Worm (Caenorhabditis elegans) whole organism, young adult: Measurements from ENCODE around the gene pat-9.

ENCODE experiments used
- F10E7.11 ChIP-seq: sonication (generic microtip); optimal IDR thresholded peaks from 2 replicates; lab custom pipeline; 2017; ENCODE audit warnings: mild to moderate bottlenecking, missing genetic modification characterization, moderate library complexity, missing compliant biosample characterization
- F22D6.2 ChIP-seq: sonication (generic microtip); optimal IDR thresholded peaks from 2 replicates; lab custom pipeline; 2016; ENCODE audit warnings: mild to moderate bottlenecking, missing genetic modification characterization, missing compliant biosample characterization
- F23B12.7 ChIP-seq: sonication (generic microtip); optimal IDR thresholded peaks from 2 replicates; lab custom pipeline; 2017; ENCODE audit warnings: missing genetic modification characterization, mild to moderate bottlenecking, missing compliant biosample characterization, antibody characterized with exemption, moderate library complexity; ENCODE audit not compliant: insufficient read depth
- F37B4.10 ChIP-seq: fragments of 200-800 bp; sonication (Bioruptor generic); IDR thresholded peaks from 2 replicates; pipeline ENCODE4 v1.3.6; 2022; ENCODE audit warnings: missing genetic modification characterization, missing compliant biosample characterization
- F49E8.2 ChIP-seq: sonication (generic microtip); optimal IDR thresholded peaks from 3 replicates; lab custom pipeline; 2017; ENCODE audit warnings: missing genetic modification characterization, mild to moderate bottlenecking, missing compliant biosample characterization, antibody characterized with exemption, moderate library complexity; ENCODE audit not compliant: insufficient read depth
- F55B11.4 ChIP-seq: sonication (generic microtip); optimal IDR thresholded peaks from 2 replicates; lab custom pipeline; 2016; ENCODE audit warnings: missing compliant biosample characterization, missing genetic modification characterization, borderline replicate concordance; ENCODE audit not compliant: insufficient read depth
- T26A5.8 ChIP-seq: sonication (generic microtip); optimal IDR thresholded peaks from 2 replicates; lab custom pipeline; 2016; ENCODE audit warnings: missing genetic modification characterization, missing compliant biosample characterization
- Y53G8AR.9 ChIP-seq: fragments of 200-800 bp; sonication (Bioruptor generic); conservative IDR thresholded peaks from 2 replicates; pipeline ENCODE4 v1.3.6; 2022; ENCODE audit warnings: missing genetic modification reagents, missing genetic modification characterization, missing compliant biosample characterization
- Y67H2A.10 ChIP-seq: fragments of 200-800 bp; sonication (Bioruptor generic); conservative IDR thresholded peaks from 2 replicates; pipeline ENCODE4 v1.3.6; 2022; ENCODE audit warnings: missing genetic modification reagents, missing genetic modification characterization, missing compliant biosample characterization
- Y79H2A.3 ChIP-seq: fragments of 200-800 bp; sonication (Bioruptor generic); conservative IDR thresholded peaks from 2 replicates; pipeline ENCODE4 v1.3.6; 2022; ENCODE audit warnings: missing genetic modification reagents, missing genetic modification characterization, missing compliant biosample characterization
- ZK185.1 ChIP-seq: sonication (generic microtip); optimal IDR thresholded peaks from 2 replicates; lab custom pipeline; 2016; ENCODE audit warnings: mild to moderate bottlenecking, missing genetic modification characterization, missing compliant biosample characterization; ENCODE audit not compliant: poor library complexity, severe bottlenecking
- attf-3 ChIP-seq: fragments of 200-800 bp; sonication (Bioruptor generic); conservative IDR thresholded peaks from 2 replicates; pipeline ENCODE4 v1.3.6; 2022; ENCODE audit warnings: missing genetic modification reagents, missing genetic modification characterization, missing compliant biosample characterization
- ceh-100 ChIP-seq: fragments of 200-800 bp; sonication (Bioruptor generic); IDR thresholded peaks from 2 replicates; pipeline ENCODE4 v1.3.6; 2022; ENCODE audit warnings: missing genetic modification reagents, missing genetic modification characterization, missing compliant biosample characterization
- ceh-40 ChIP-seq: fragments of 200-800 bp; sonication (Bioruptor generic); IDR thresholded peaks from 2 replicates; pipeline ENCODE4 v1.3.6; 2022; ENCODE audit warnings: missing genetic modification characterization, missing compliant biosample characterization
- chd-7 ChIP-seq: sonication (generic microtip); optimal IDR thresholded peaks from 2 replicates; lab custom pipeline; 2016; ENCODE audit warnings: mild to moderate bottlenecking, missing genetic modification characterization, moderate library complexity, missing compliant biosample characterization
- dpl-1 ChIP-seq: fragments of 150-350 bp; optimal IDR thresholded peaks from 2 replicates; lab custom pipeline; 2014; ENCODE audit warnings: missing biosample characterization, missing genetic modification reagents, missing genetic modification characterization
- egl-44 ChIP-seq: fragments of 200-800 bp; sonication (Bioruptor generic); IDR thresholded peaks from 2 replicates; pipeline ENCODE4 v1.3.6; 2022; ENCODE audit warnings: missing genetic modification reagents, missing genetic modification characterization, missing compliant biosample characterization
- egrh-3 ChIP-seq: fragments of 200-800 bp; sonication (Bioruptor generic); IDR thresholded peaks from 2 replicates; pipeline ENCODE4 v1.3.6; 2022; ENCODE audit warnings: missing genetic modification reagents, missing genetic modification characterization, missing compliant biosample characterization
- hmg-1.2 ChIP-seq: fragments of 200-800 bp; sonication (Bioruptor generic); IDR thresholded peaks from 2 replicates; pipeline ENCODE4 v1.3.6; 2022; ENCODE audit warnings: missing genetic modification reagents, missing genetic modification characterization, missing compliant biosample characterization
- hmg-20 ChIP-seq: fragments of 200-800 bp; sonication (Bioruptor generic); IDR thresholded peaks from 2 replicates; pipeline ENCODE4 v1.3.6; 2022; ENCODE audit warnings: missing genetic modification reagents, missing genetic modification characterization, missing compliant biosample characterization
- lag-1 ChIP-seq: fragments of 200-800 bp; sonication (Bioruptor generic); IDR thresholded peaks from 2 replicates; pipeline ENCODE4 v1.3.6; 2022; ENCODE audit warnings: missing genetic modification reagents, missing genetic modification characterization, missing compliant biosample characterization
- lsy-27 ChIP-seq: sonication (generic microtip); optimal IDR thresholded peaks from 2 replicates; lab custom pipeline; 2017; ENCODE audit warnings: missing genetic modification characterization, mild to moderate bottlenecking, missing compliant biosample characterization, antibody characterized with exemption, missing genotype, borderline replicate concordance; ENCODE audit not compliant: insufficient read depth
- madf-10 ChIP-seq: sonication (generic microtip); optimal IDR thresholded peaks from 2 replicates; lab custom pipeline; 2016; ENCODE audit warnings: mild to moderate bottlenecking, missing genetic modification characterization, missing compliant biosample characterization
- mes-4 ChIP-seq: sonication (generic microtip); optimal IDR thresholded peaks from 2 replicates; lab custom pipeline; 2016; ENCODE audit warnings: missing genotype, missing genetic modification characterization, missing compliant biosample characterization
- mxl-1 ChIP-seq: sonication (generic microtip); optimal IDR thresholded peaks from 2 replicates; lab custom pipeline; 2016; ENCODE audit warnings: missing genetic modification characterization, missing compliant biosample characterization
- nfya-2 ChIP-seq: fragments of 200-800 bp; sonication (Bioruptor generic); IDR thresholded peaks from 2 replicates; pipeline ENCODE4 v1.3.6; 2022; ENCODE audit warnings: missing genetic modification reagents, missing genetic modification characterization, missing compliant biosample characterization
- nhr-120 ChIP-seq: fragments of 200-800 bp; sonication (Bioruptor generic); IDR thresholded peaks from 2 replicates; pipeline ENCODE4 v1.3.6; 2022; ENCODE audit warnings: missing genetic modification characterization, missing compliant biosample characterization
- nhr-179 ChIP-seq: sonication (generic microtip); optimal IDR thresholded peaks from 2 replicates; lab custom pipeline; 2016; ENCODE audit warnings: mild to moderate bottlenecking, missing genetic modification characterization, missing compliant biosample characterization
- nhr-90 ChIP-seq: sonication (generic microtip); optimal IDR thresholded peaks from 2 replicates; lab custom pipeline; 2016; ENCODE audit warnings: missing genotype, mild to moderate bottlenecking, missing genetic modification characterization, missing compliant biosample characterization
- rec-8 ChIP-seq, 2 experiments: sonication (generic microtip); optimal IDR thresholded peaks; 2 replicates each; lab custom pipeline; 2016; ENCODE audit warnings: mild to moderate bottlenecking in 2 of 2, missing genetic modification characterization in 2 of 2, missing genetic modification reagents in 2 of 2, missing genotype in 2 of 2, missing biosample characterization in 1 of 2, missing compliant biosample characterization in 1 of 2, moderate library complexity in 1 of 2
- repo-1 ChIP-seq: sonication (generic microtip); optimal IDR thresholded peaks from 2 replicates; lab custom pipeline; 2017; ENCODE audit warnings: mild to moderate bottlenecking, missing genetic modification characterization, missing compliant biosample characterization
- rpc-1 ChIP-seq, 2 experiments: fragments of 150-350 bp in 1 of 2; sonication (generic microtip) in 1 of 2; optimal IDR thresholded peaks; 2 replicates each; lab custom pipeline; 2014 to 2018; ENCODE audit warnings: missing biosample characterization in 1 of 2, missing genetic modification characterization in 1 of 2, missing genetic modification reagents in 1 of 2, missing genotype in 1 of 2
- snpc-1.3 ChIP-seq: sonication (generic microtip); optimal IDR thresholded peaks from 2 replicates; lab custom pipeline; 2017; ENCODE audit warnings: missing genetic modification characterization, mild to moderate bottlenecking, missing compliant biosample characterization, antibody characterized with exemption, moderate library complexity, missing genotype, missing genetic modification reagents; ENCODE audit not compliant: insufficient read depth
- snpc-3.4 ChIP-seq: sonication (generic microtip); optimal IDR thresholded peaks from 2 replicates; lab custom pipeline; 2017; ENCODE audit warnings: missing genetic modification characterization, mild to moderate bottlenecking, missing compliant biosample characterization, antibody characterized with exemption, moderate library complexity, missing genotype, missing genetic modification reagents
- snpc-4 ChIP-seq, 5 experiments: fragments of 150-350 bp in 1 of 5; sonication (generic microtip) in 4 of 5; optimal IDR thresholded peaks; 2 replicates each; lab custom pipeline; 2014 to 2018; ENCODE audit warnings: missing genetic modification characterization in 5 of 5, missing biosample characterization in 3 of 5, antibody characterized with exemption in 2 of 5, mild to moderate bottlenecking in 2 of 5, missing compliant biosample characterization in 2 of 5, missing genotype in 2 of 5, moderate library complexity in 2 of 5, missing genetic modification reagents in 1 of 5
- tbp1 ChIP-seq: fragments of 200-800 bp; sonication (Bioruptor generic); optimal IDR thresholded peaks from 2 replicates; lab custom pipeline; 2018; ENCODE audit warnings: mild to moderate bottlenecking, missing genetic modification characterization, missing compliant biosample characterization
- tbx-9 ChIP-seq: sonication (generic microtip); optimal IDR thresholded peaks from 2 replicates; lab custom pipeline; 2016; ENCODE audit warnings: borderline replicate concordance, missing genetic modification characterization, inconsistent platforms, missing compliant biosample characterization
- unc-130 ChIP-seq: sonication (generic microtip); optimal IDR thresholded peaks from 2 replicates; lab custom pipeline; 2016; ENCODE audit warnings: missing genetic modification reagents, missing genetic modification characterization, missing compliant biosample characterization
- xnd-1 ChIP-seq: sonication (generic microtip); optimal IDR thresholded peaks from 2 replicates; lab custom pipeline; 2016; ENCODE audit warnings: missing genotype, missing genetic modification reagents, missing genetic modification characterization, missing compliant biosample characterization
- ztf-18 ChIP-seq: sonication (generic microtip); optimal IDR thresholded peaks from 2 replicates; lab custom pipeline; 2016; ENCODE audit warnings: missing genotype, mild to moderate bottlenecking, missing genetic modification characterization, missing compliant biosample characterization
- ztf-22 ChIP-seq: fragments of 200-800 bp; sonication (Bioruptor generic); optimal IDR thresholded peaks from 2 replicates; lab custom pipeline; 2018; ENCODE audit warnings: mild to moderate bottlenecking, missing genetic modification characterization, moderate library complexity, missing compliant biosample characterization
- ztf-25 ChIP-seq: fragments of 200-800 bp; sonication (Bioruptor generic); IDR thresholded peaks from 2 replicates; pipeline ENCODE4 v1.3.6; 2022; ENCODE audit warnings: missing genetic modification reagents, missing genetic modification characterization, missing compliant biosample characterization
- ztf-26 ChIP-seq: sonication (generic microtip); optimal IDR thresholded peaks from 2 replicates; lab custom pipeline; 2017; ENCODE audit warnings: missing genetic modification characterization, missing compliant biosample characterization

pat-9 gene

DNA sequence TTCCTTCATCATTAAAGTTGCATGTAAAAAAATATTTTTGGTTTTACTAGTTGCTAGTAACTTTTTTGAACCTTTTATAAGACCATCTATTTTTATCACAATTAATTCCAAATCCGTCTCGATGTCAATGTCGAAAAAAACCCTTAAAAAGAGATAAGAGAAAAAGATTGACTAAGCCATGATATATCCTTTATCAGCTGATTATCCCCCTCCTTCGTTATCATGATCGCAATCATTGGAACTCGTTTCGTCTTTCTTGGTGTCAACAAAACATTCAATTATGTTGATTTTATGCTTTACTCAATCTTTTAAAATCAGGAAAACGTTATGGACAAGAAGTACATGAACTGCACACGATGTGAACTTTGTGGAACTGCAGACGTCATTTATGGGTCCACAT lies 21.4 kb downstream of the pat-9 start, which contains the start of gene K08B5.1:
Gene K08B5.1, plus strand, starts transcription at position 318 of the 400 bp plus-strand sequence.
- TF ChIP-seq F49E8.2 (tag; lab: Kevin White, UChicago) (no peak), ceh-40 (GFP tag; lab: Robert Waterston, UW) (no peak), ztf-22 (GFP tag; lab: Kevin White, UChicago) (no peak), snpc-4 (GFP tag; optimal IDR thresholded peaks at IDR 0.05; lab: Kevin White, UChicago) (no peak), snpc-4 (tag; optimal IDR thresholded peaks at IDR 0.05; lab: Kevin White, UChicago) (no peak), chd-7 (tag; lab: Kevin White, UChicago) (no peak), F22D6.2 (tag; lab: Kevin White, UChicago) (no peak), snpc-1.3 (tag; lab: Kevin White, UChicago) (no peak), egl-44 (GFP tag; lab: Robert Waterston, UW) (no peak)

DNA sequence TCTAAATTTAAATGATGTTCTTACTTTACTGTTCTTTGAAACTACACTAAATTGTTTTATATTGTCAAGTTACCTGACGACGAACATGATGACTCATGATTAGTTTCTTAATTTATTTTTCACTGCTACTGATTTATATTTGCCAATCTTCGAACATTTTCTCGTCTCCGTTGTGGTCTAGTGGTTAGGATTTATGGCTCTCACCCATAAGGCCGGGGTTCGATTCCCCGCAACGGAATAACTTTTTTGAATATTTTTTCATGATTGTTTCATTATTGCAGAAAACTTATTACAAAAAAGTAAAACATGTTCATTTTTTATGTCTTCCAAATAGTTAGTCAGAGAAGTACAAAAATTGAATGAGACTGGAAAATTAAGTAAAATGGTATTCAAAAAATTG lies 22.1 kb downstream of the pat-9 start:
- no peak for TF ChIP-seq ceh-100
- TF ChIP-seq ztf-26 (tag; lab: Kevin White, UChicago) = peak; percentile 11
- TF ChIP-seq dpl-1 = no peak
- peak; percentile 37 for TF ChIP-seq lsy-27
- TF ChIP-seq Y53G8AR.9 (GFP tag; lab: Robert Waterston, UW) = no peak
- TF ChIP-seq tbp1 (GFP tag; lab: Kevin White, UChicago) = peak; percentile 95
- TF ChIP-seq snpc-4 (GFP tag; optimal IDR thresholded peaks at IDR 0.05; lab: Kevin White, UChicago) = peak; percentile 60
- peak in 3 of 4 experiments; percentile 68 to 87 (median 74) for TF ChIP-seq snpc-4 (tag; optimal IDR thresholded peaks at IDR 0.05; lab: Kevin White, UChicago)
- TF ChIP-seq madf-10 (tag; lab: Kevin White, UChicago) = peak; percentile 33
- no peak for TF ChIP-seq chd-7 (tag; lab: Kevin White, UChicago)
- TF ChIP-seq ceh-40 (GFP tag; lab: Robert Waterston, UW) = no peak
- no peak for TF ChIP-seq F37B4.10 (GFP tag; lab: Robert Waterston, UW)
- no peak for TF ChIP-seq nhr-179 (tag; lab: Kevin White, UChicago)
- peak; percentile 52 for TF ChIP-seq F23B12.7 (tag; lab: Kevin White, UChicago)
- no peak for TF ChIP-seq lag-1 (GFP tag; lab: Robert Waterston, UW)
- TF ChIP-seq tbx-9 (tag; lab: Kevin White, UChicago) = no peak
- no peak for TF ChIP-seq xnd-1 (tag; lab: Kevin White, UChicago)
- peak; percentile 83 for TF ChIP-seq rpc-1 (optimal IDR thresholded peaks at IDR 0.05; lab: Kevin White, UChicago)
- TF ChIP-seq rpc-1 (tag; optimal IDR thresholded peaks at IDR 0.05; lab: Kevin White, UChicago) = peak; percentile 97
- no peak for TF ChIP-seq mes-4 (tag; lab: Kevin White, UChicago)
- TF ChIP-seq egrh-3 = no peak
- TF ChIP-seq snpc-3.4 = peak; percentile 88
- no peak for TF ChIP-seq hmg-20 (GFP tag; lab: Robert Waterston, UW)
- no peak for TF ChIP-seq Y79H2A.3 (GFP tag; lab: Robert Waterston, UW)
- peak; percentile 77 for TF ChIP-seq snpc-1.3 (tag; lab: Kevin White, UChicago)
- peak; percentile 5 for TF ChIP-seq mxl-1
- no peak for TF ChIP-seq T26A5.8 (tag; lab: Kevin White, UChicago)
- no peak for TF ChIP-seq attf-3 (GFP tag; lab: Robert Waterston, UW)
- no peak for TF ChIP-seq repo-1
- peak; percentile 62 for TF ChIP-seq hmg-1.2 (GFP tag; lab: Robert Waterston, UW)
- peak; percentile 49 for TF ChIP-seq nhr-90
- TF ChIP-seq Y67H2A.10 (GFP tag; lab: Robert Waterston, UW) = no peak
- no peak for TF ChIP-seq unc-130 (GFP tag; lab: Kevin White, UChicago)
- no peak for TF ChIP-seq F10E7.11 (tag; lab: Kevin White, UChicago)
- TF ChIP-seq rec-8 (tag; optimal IDR thresholded peaks at IDR 0.05; lab: Kevin White, UChicago) = peak in 1 of 2 experiments; percentile 16
- no peak for TF ChIP-seq F55B11.4 (tag; lab: Kevin White, UChicago)
- TF ChIP-seq ztf-25 = peak; percentile 79; the same call in 1 of the 2 replicates
- TF ChIP-seq nhr-120 = no peak
- TF ChIP-seq nfya-2 = no peak
- TF ChIP-seq ZK185.1 = peak; percentile 67
- peak; percentile 41 for TF ChIP-seq ztf-18 (tag; lab: Kevin White, UChicago)
